Fruit fly (Drosophila melanogaster) Kc167 (cell line): ENCODE results near the gene CG46313.

Source experiments
- Myc ChIP-seq: fragments of >200 bp; optimal IDR thresholded peaks from 2 replicates; lab custom pipeline; 2017; ENCODE audit warnings: missing external identifiers
- Sin3A ChIP-seq: fragments of >200 bp; optimal IDR thresholded peaks from 2 replicates; lab custom pipeline; 2018; ENCODE audit warnings: missing external identifiers
- h ChIP-seq: fragments of >200 bp; optimal IDR thresholded peaks from 3 replicates; lab custom pipeline; 2018; ENCODE audit warnings: missing external identifiers
- insv ChIP-seq: fragments of >200 bp; optimal IDR thresholded peaks from 3 replicates; lab custom pipeline; 2018; ENCODE audit warnings: missing external identifiers
- psq ChIP-seq: fragments of >200 bp; optimal IDR thresholded peaks from 2 replicates; lab custom pipeline; 2017; ENCODE audit warnings: missing external identifiers
- ttk ChIP-seq: sonication (Bioruptor generic); optimal IDR thresholded peaks from 2 replicates; lab custom pipeline; 2017; ENCODE audit warnings: missing external identifiers

DNA sequence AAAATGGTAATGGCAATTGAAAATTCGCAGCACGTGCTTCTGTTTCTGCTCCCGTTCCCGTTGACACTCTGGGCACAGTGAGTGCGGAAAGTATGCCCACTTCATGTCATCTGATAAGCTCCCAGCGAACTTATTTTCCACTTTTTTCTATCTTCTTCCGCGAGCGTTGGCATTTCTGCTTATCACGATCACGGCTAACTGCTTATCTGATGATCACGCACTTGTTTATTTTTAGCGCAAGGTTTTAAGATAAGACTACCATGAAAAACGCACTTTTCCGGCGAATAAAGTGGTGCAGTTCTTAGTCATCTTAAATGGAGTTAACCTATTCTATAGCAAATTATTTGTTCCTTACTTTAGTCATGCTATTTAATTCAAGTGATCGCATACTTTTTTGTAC is 40.9 kb upstream of the CG46313 start:
- TF ChIP-seq h (lab: Kevin White, UChicago) = no peak
- TF ChIP-seq psq (lab: Kevin White, UChicago) = no peak
- no peak for TF ChIP-seq ttk (lab: Kevin White, UChicago)
- no peak for TF ChIP-seq Sin3A
- no peak for TF ChIP-seq insv (lab: Kevin White, UChicago)
- TF ChIP-seq Myc = no peak
